In genomic region chrX:2593094-2593752, dm6 we compare ENCODE assay signal across 4 fruit fly cellular contexts.
TF ChIP-seq lines count a peak whose summit lies in the region.

No protein-coding gene starts in this region.

- no peak for TF ChIP-seq CTCF in whole organism, embryonic (GFP tag; optimal IDR thresholded peaks at IDR 0.05; lab: Kevin White, UChicago)

TF ChIP-seq in whole organism, adult, 20 proteins besides CTCF, POLR2A, EP300 and RAD21:
- TF ChIP-seq CG33017 (tag; optimal IDR thresholded peaks at IDR 0.05; lab: Kevin White, UChicago), result no peak
- peak; percentile 86 for TF ChIP-seq kay (GFP tag; lab: Kevin White, UChicago; ENCODE audit: borderline replicate concordance)
- TF ChIP-seq CG12768 (GFP tag; optimal IDR thresholded peaks at IDR 0.05; lab: Kevin White, UChicago), result no peak
- no peak for TF ChIP-seq Mnt (GFP tag; optimal IDR thresholded peaks at IDR 0.05; lab: Kevin White, UChicago)
- TF ChIP-seq ovo (GFP tag; optimal IDR thresholded peaks at IDR 0.05; lab: Kevin White, UChicago), result no peak
- no peak for TF ChIP-seq CG7045 (GFP tag; optimal IDR thresholded peaks at IDR 0.05; lab: Kevin White, UChicago)
- no peak for TF ChIP-seq toe (GFP tag; optimal IDR thresholded peaks at IDR 0.05; lab: Kevin White, UChicago)
- no peak for TF ChIP-seq Hr96 (GFP tag; optimal IDR thresholded peaks at IDR 0.05; lab: Kevin White, UChicago)

TF ChIP-seq in whole organism, embryonic, 481 proteins besides CTCF, POLR2A, EP300 and RAD21:
- TF ChIP-seq chinmo (GFP tag; IDR thresholded peaks at IDR 0.05; lab: Robert Waterston, UW; ENCODE audit: partially characterized antibody) (0 out of 4 replicates have a peak, but pooled peaks have one; percentile 23), sens-2 (GFP tag; IDR thresholded peaks at IDR 0.05; lab: Robert Waterston, UW) (no peak)

TF ChIP-seq in whole organism, prepupa, 60 proteins besides CTCF, POLR2A, EP300 and RAD21:
- TF ChIP-seq Eip93F (GFP tag; optimal IDR thresholded peaks at IDR 0.05; lab: Kevin White, UChicago), result no peak
- no peak for TF ChIP-seq CG16779 (tag; optimal IDR thresholded peaks at IDR 0.05; lab: Kevin White, UChicago)
- no peak for TF ChIP-seq acj6 (GFP tag; optimal IDR thresholded peaks at IDR 0.05; lab: Kevin White, UChicago)
- peak; percentile 12 for TF ChIP-seq Blimp-1 (GFP tag; optimal IDR thresholded peaks at IDR 0.05; lab: Kevin White, UChicago)
- peak; percentile 56 for TF ChIP-seq Eip78C (GFP tag; lab: Kevin White, UChicago)
- TF ChIP-seq CG1621 (tag; optimal IDR thresholded peaks at IDR 0.05; lab: Kevin White, UChicago), result no peak
- no peak for TF ChIP-seq Gug (GFP tag; IDR thresholded peaks at IDR 0.05; lab: Robert Waterston, UW)
- no peak for TF ChIP-seq dac (GFP tag; optimal IDR thresholded peaks at IDR 0.05; lab: Kevin White, UChicago)
- no peak for TF ChIP-seq CG34406 (GFP tag; optimal IDR thresholded peaks at IDR 0.05; lab: Kevin White, UChicago)
- no peak for TF ChIP-seq CG8119 (GFP tag; IDR thresholded peaks at IDR 0.05; lab: Robert Waterston, UW)
- TF ChIP-seq Ets21C (GFP tag; optimal IDR thresholded peaks at IDR 0.05; lab: Kevin White, UChicago), result no peak
- no peak for TF ChIP-seq CG6276 (GFP tag; optimal IDR thresholded peaks at IDR 0.05; lab: Kevin White, UChicago)

TF ChIP-seq in whole organism, pupa, 21 proteins besides CTCF, POLR2A, EP300 and RAD21:
- TF ChIP-seq gl (tag; optimal IDR thresholded peaks at IDR 0.05; lab: Kevin White, UChicago) (no peak), EcR (GFP tag; optimal IDR thresholded peaks at IDR 0.05; lab: Kevin White, UChicago) (peak; percentile 96)
